Worm (Caenorhabditis elegans) whole organism, late embryonic: ENCODE measurements around the gene mgrn-1.
A peak's percentile ranks its signal among the peaks of the same experiment; 100 is the strongest.

Experiments used
- C08G9.2 ChIP-seq: sonication (generic microtip); optimal IDR thresholded peaks from 2 replicates; lab custom pipeline; 2016; ENCODE audit warnings: mild to moderate bottlenecking, missing genetic modification characterization, moderate library complexity, missing compliant biosample characterization
- T23F11.4 ChIP-seq: fragments of 200-800 bp; sonication (Bioruptor generic); optimal IDR thresholded peaks from 2 replicates; lab custom pipeline; 2018; ENCODE audit warnings: mild to moderate bottlenecking, missing genetic modification characterization, missing compliant biosample characterization
- Y22D7AL.16 ChIP-seq: sonication (generic microtip); optimal IDR thresholded peaks from 2 replicates; lab custom pipeline; 2016; ENCODE audit warnings: missing genetic modification characterization, missing compliant biosample characterization
- ceh-19 ChIP-seq: fragments of 200-800 bp; sonication (Bioruptor generic); optimal IDR thresholded peaks from 2 replicates; lab custom pipeline; 2018; ENCODE audit warnings: mild to moderate bottlenecking, missing genetic modification characterization, missing compliant biosample characterization
- ceh-2 ChIP-seq: sonication (generic microtip); optimal IDR thresholded peaks from 2 replicates; lab custom pipeline; 2016; ENCODE audit warnings: missing genotype, missing genetic modification characterization, missing compliant biosample characterization
- ceh-22 ChIP-seq: sonication (generic microtip); optimal IDR thresholded peaks from 2 replicates; lab custom pipeline; 2017; ENCODE audit warnings: missing biosample characterization, missing genetic modification characterization
- ceh-24 ChIP-seq: sonication (generic microtip); optimal IDR thresholded peaks from 2 replicates; lab custom pipeline; 2016; ENCODE audit warnings: mild to moderate bottlenecking, missing genetic modification characterization, missing compliant biosample characterization
- ceh-34 ChIP-seq: sonication (generic microtip); optimal IDR thresholded peaks from 2 replicates; lab custom pipeline; 2016; ENCODE audit warnings: mild to moderate bottlenecking, missing genetic modification characterization, missing compliant biosample characterization
- ceh-45 ChIP-seq: fragments of 200-800 bp; sonication (Bioruptor generic); IDR thresholded peaks from 2 replicates; pipeline ENCODE4 v1.3.6; 2022; ENCODE audit warnings: missing genetic modification reagents, missing genetic modification characterization, missing compliant biosample characterization
- ceh-6 ChIP-seq: fragments of 200-800 bp; sonication (Bioruptor generic); optimal IDR thresholded peaks from 2 replicates; lab custom pipeline; 2018; ENCODE audit warnings: mild to moderate bottlenecking, missing genetic modification characterization, missing compliant biosample characterization
- che-1 ChIP-seq: sonication (generic microtip); optimal IDR thresholded peaks from 2 replicates; lab custom pipeline; 2016; ENCODE audit warnings: mild to moderate bottlenecking, missing genetic modification characterization, missing compliant biosample characterization
- dmd-4 ChIP-seq: sonication (generic microtip); optimal IDR thresholded peaks from 2 replicates; lab custom pipeline; 2016; ENCODE audit warnings: borderline replicate concordance, missing genetic modification characterization, missing compliant biosample characterization
- dve-1 ChIP-seq: sonication (generic microtip); optimal IDR thresholded peaks from 2 replicates; lab custom pipeline; 2017; ENCODE audit warnings: antibody characterized with exemption, mild to moderate bottlenecking, missing genetic modification characterization, missing compliant biosample characterization
- elt-2 ChIP-seq: sonication (generic microtip); optimal IDR thresholded peaks from 2 replicates; lab custom pipeline; 2016; ENCODE audit warnings: missing genetic modification reagents, missing genetic modification characterization, missing compliant biosample characterization
- elt-4 ChIP-seq: sonication (generic microtip); optimal IDR thresholded peaks from 2 replicates; lab custom pipeline; 2016; ENCODE audit warnings: missing genetic modification characterization, missing compliant biosample characterization
- ets-4 ChIP-seq: sonication (generic microtip); optimal IDR thresholded peaks from 2 replicates; lab custom pipeline; 2016; ENCODE audit warnings: missing genetic modification characterization, missing compliant biosample characterization
- eyg-1 ChIP-seq: sonication (generic microtip); optimal IDR thresholded peaks from 2 replicates; lab custom pipeline; 2016; ENCODE audit warnings: missing genotype, missing genetic modification characterization, missing compliant biosample characterization
- fkh-10 ChIP-seq: fragments of 150-350 bp; optimal IDR thresholded peaks from 2 replicates; lab custom pipeline; 2014; ENCODE audit warnings: missing biosample characterization, missing genetic modification reagents, missing genetic modification characterization
- hlh-13 ChIP-seq: fragments of 200-800 bp; sonication (Bioruptor generic); optimal IDR thresholded peaks from 2 replicates; lab custom pipeline; 2018; ENCODE audit warnings: mild to moderate bottlenecking, missing genetic modification characterization, missing compliant biosample characterization
- hlh-30 ChIP-seq: sonication (generic microtip); optimal IDR thresholded peaks from 2 replicates; lab custom pipeline; 2017; ENCODE audit warnings: antibody characterized with exemption, missing genetic modification characterization, missing compliant biosample characterization; ENCODE audit not compliant: insufficient read depth
- hlh-6 ChIP-seq: sonication (generic microtip); optimal IDR thresholded peaks from 2 replicates; lab custom pipeline; 2016; ENCODE audit warnings: missing genotype, missing genetic modification characterization, missing compliant biosample characterization
- hlh-8 ChIP-seq: sonication (generic microtip); optimal IDR thresholded peaks from 2 replicates; lab custom pipeline; 2016; ENCODE audit warnings: missing genotype, missing genetic modification characterization, missing compliant biosample characterization
- lim-6 ChIP-seq: sonication (generic microtip); optimal IDR thresholded peaks from 2 replicates; lab custom pipeline; 2016; ENCODE audit warnings: missing genetic modification characterization, missing compliant biosample characterization
- lin-11 ChIP-seq: fragments of 200-800 bp; sonication (Bioruptor generic); optimal IDR thresholded peaks from 2 replicates; lab custom pipeline; 2018; ENCODE audit warnings: mild to moderate bottlenecking, missing genetic modification characterization, missing compliant biosample characterization
- mec-3 ChIP-seq: sonication (generic microtip); optimal IDR thresholded peaks from 2 replicates; lab custom pipeline; 2016; ENCODE audit warnings: borderline replicate concordance, missing genetic modification characterization, missing compliant biosample characterization
- nhr-11 ChIP-seq: fragments of 150-350 bp; optimal IDR thresholded peaks from 2 replicates; lab custom pipeline; 2014; ENCODE audit warnings: missing biosample characterization, missing genetic modification characterization
- npax-4 ChIP-seq: sonication (generic microtip); optimal IDR thresholded peaks from 2 replicates; lab custom pipeline; 2016; ENCODE audit warnings: missing genetic modification characterization, missing compliant biosample characterization
- odd-2 ChIP-seq: sonication (generic microtip); optimal IDR thresholded peaks from 2 replicates; lab custom pipeline; 2017; ENCODE audit warnings: antibody characterized with exemption, mild to moderate bottlenecking, missing genetic modification characterization, missing compliant biosample characterization
- pat-9 ChIP-seq: fragments of 200-800 bp; sonication (Bioruptor generic); optimal IDR thresholded peaks from 2 replicates; lab custom pipeline; 2018; ENCODE audit warnings: mild to moderate bottlenecking, missing genetic modification characterization, moderate library complexity, missing compliant biosample characterization
- pax-1 ChIP-seq: fragments of 150-350 bp; optimal IDR thresholded peaks from 2 replicates; lab custom pipeline; 2014; ENCODE audit warnings: missing biosample characterization, missing genetic modification characterization
- pha-2 ChIP-seq: sonication (generic microtip); optimal IDR thresholded peaks from 2 replicates; lab custom pipeline; 2017; ENCODE audit warnings: mild to moderate bottlenecking, missing genetic modification characterization, missing compliant biosample characterization
- pha-4 ChIP-seq: fragments of 150-350 bp; optimal IDR thresholded peaks from 2 replicates; lab custom pipeline; 2018; ENCODE audit warnings: missing biosample characterization, missing genetic modification reagents, missing genetic modification characterization
- pqm-1 ChIP-seq: sonication (generic microtip); optimal IDR thresholded peaks from 2 replicates; lab custom pipeline; 2016; ENCODE audit warnings: missing genetic modification characterization, missing compliant biosample characterization
- ref-2 ChIP-seq: sonication (generic microtip); optimal IDR thresholded peaks from 2 replicates; lab custom pipeline; 2016; ENCODE audit warnings: missing genetic modification characterization, missing compliant biosample characterization
- rnt-1 ChIP-seq: sonication (generic microtip); optimal IDR thresholded peaks from 2 replicates; lab custom pipeline; 2016; ENCODE audit warnings: missing genetic modification characterization, missing compliant biosample characterization
- sox-4 ChIP-seq: sonication (generic microtip); optimal IDR thresholded peaks from 2 replicates; lab custom pipeline; 2017; ENCODE audit warnings: mild to moderate bottlenecking, missing genetic modification characterization, inconsistent platforms, missing compliant biosample characterization
- syd-9 ChIP-seq: sonication (generic microtip); optimal IDR thresholded peaks from 2 replicates; lab custom pipeline; 2016; ENCODE audit warnings: mild to moderate bottlenecking, missing genetic modification characterization, moderate library complexity, missing compliant biosample characterization
- tbx-7 ChIP-seq: sonication (generic microtip); optimal IDR thresholded peaks from 2 replicates; lab custom pipeline; 2016; ENCODE audit warnings: missing genotype, missing genetic modification characterization, missing compliant biosample characterization
- ttx-3 ChIP-seq: sonication (generic microtip); optimal IDR thresholded peaks from 2 replicates; lab custom pipeline; 2016; ENCODE audit warnings: missing genetic modification reagents, missing genetic modification characterization, missing compliant biosample characterization
- unc-42 ChIP-seq: sonication (generic microtip); optimal IDR thresholded peaks from 2 replicates; lab custom pipeline; 2016; ENCODE audit warnings: missing genotype, missing genetic modification characterization, missing compliant biosample characterization
- unc-55 ChIP-seq: sonication (generic microtip); optimal IDR thresholded peaks from 2 replicates; lab custom pipeline; 2017; ENCODE audit warnings: missing biosample characterization, missing genetic modification reagents, missing genetic modification characterization
- unc-86 ChIP-seq: sonication (generic microtip); optimal IDR thresholded peaks from 2 replicates; lab custom pipeline; 2016; ENCODE audit warnings: missing genetic modification characterization, missing compliant biosample characterization
- zip-5 ChIP-seq: sonication (generic microtip); optimal IDR thresholded peaks from 2 replicates; lab custom pipeline; 2016; ENCODE audit warnings: missing genetic modification characterization, missing compliant biosample characterization
- ztf-16 ChIP-seq: sonication (generic microtip); optimal IDR thresholded peaks from 2 replicates; lab custom pipeline; 2017; ENCODE audit warnings: missing genetic modification characterization, missing compliant biosample characterization

mgrn-1 gene

ce11 chrX:14312416-14312815 is 933 bp upstream of the mgrn-1 start (continued):
- TF ChIP-seq nhr-11 (tag; lab: Kevin White, UChicago) (no peak), dve-1 (tag; lab: Kevin White, UChicago) (peak; percentile 47), mec-3 (tag; lab: Kevin White, UChicago) (no peak), pha-2 (tag; lab: Kevin White, UChicago) (peak; percentile 57), odd-2 (tag; lab: Kevin White, UChicago) (no peak), ceh-19 (peak; percentile 60), lim-6 (tag; lab: Kevin White, UChicago) (no peak), Y22D7AL.16 (tag; lab: Kevin White, UChicago) (no peak), ceh-2 (tag; lab: Kevin White, UChicago) (peak; percentile 63), ztf-16 (tag; lab: Kevin White, UChicago) (peak; percentile 40), rnt-1 (tag; lab: Kevin White, UChicago) (no peak), unc-86 (tag; lab: Kevin White, UChicago) (no peak), zip-5 (tag; lab: Kevin White, UChicago) (no peak), pat-9 (tag; lab: Kevin White, UChicago) (no peak), hlh-13 (GFP tag; lab: Kevin White, UChicago) (no peak), ceh-45 (no peak), ceh-24 (tag; lab: Kevin White, UChicago) (no peak), ttx-3 (tag; lab: Kevin White, UChicago) (no peak), unc-42 (peak; percentile 69), hlh-8 (tag; lab: Kevin White, UChicago) (no peak), elt-4 (no peak), sox-4 (tag; lab: Kevin White, UChicago) (no peak), elt-2 (peak; percentile 31), lin-11 (tag; lab: Kevin White, UChicago) (no peak), pax-1 (peak; percentile 39), dmd-4 (tag; lab: Kevin White, UChicago) (no peak), unc-55 (GFP tag; lab: Kevin White, UChicago) (peak; percentile 55), ets-4 (tag; lab: Kevin White, UChicago) (peak; percentile 32), C08G9.2 (tag; lab: Kevin White, UChicago) (no peak), npax-4 (no peak), che-1 (tag; lab: Kevin White, UChicago) (peak; percentile 7), hlh-30 (tag; lab: Kevin White, UChicago) (peak; percentile 21), eyg-1 (tag; lab: Kevin White, UChicago) (no peak), T23F11.4 (GFP tag; lab: Kevin White, UChicago) (no peak), fkh-10 (GFP tag; lab: Kevin White, UChicago) (no peak), pha-4 (tag; lab: Kevin White, UChicago) (no peak), tbx-7 (tag; lab: Kevin White, UChicago) (no peak), hlh-6 (tag; lab: Kevin White, UChicago) (no peak), syd-9 (tag; lab: Kevin White, UChicago) (no peak), ceh-22 (tag; lab: Kevin White, UChicago) (peak; percentile 46), pqm-1 (tag; lab: Kevin White, UChicago) (no peak), ceh-6 (GFP tag; lab: Kevin White, UChicago) (no peak), ref-2 (tag; lab: Kevin White, UChicago) (peak; percentile 84), ceh-34 (peak; percentile 64)
